Worm (Caenorhabditis elegans): ENCODE data around the gene F53G2.1.

ce11 chrII:2483507-2483906 is 5.0 kb upstream of the F53G2.1 start, which contains the start of gene F53G2.13:
- TF ChIP-seq ceh-82 (tag; optimal IDR thresholded peaks at IDR 0.05) (no peak), unc-62 (GFP tag; optimal IDR thresholded peaks at IDR 0.05) (no peak), lin-39 (tag; optimal IDR thresholded peaks at IDR 0.05) (no peak), ceh-8 (GFP tag; optimal IDR thresholded peaks at IDR 0.05) (no peak), tbx-2 (tag; optimal IDR thresholded peaks at IDR 0.05) (no peak), nhr-77 (tag; optimal IDR thresholded peaks at IDR 0.05) (no peak), nhr-71 (tag; optimal IDR thresholded peaks at IDR 0.05) (no peak)
